Worm (Caenorhabditis elegans): ENCODE results near the gene ttll-11.

DNA sequence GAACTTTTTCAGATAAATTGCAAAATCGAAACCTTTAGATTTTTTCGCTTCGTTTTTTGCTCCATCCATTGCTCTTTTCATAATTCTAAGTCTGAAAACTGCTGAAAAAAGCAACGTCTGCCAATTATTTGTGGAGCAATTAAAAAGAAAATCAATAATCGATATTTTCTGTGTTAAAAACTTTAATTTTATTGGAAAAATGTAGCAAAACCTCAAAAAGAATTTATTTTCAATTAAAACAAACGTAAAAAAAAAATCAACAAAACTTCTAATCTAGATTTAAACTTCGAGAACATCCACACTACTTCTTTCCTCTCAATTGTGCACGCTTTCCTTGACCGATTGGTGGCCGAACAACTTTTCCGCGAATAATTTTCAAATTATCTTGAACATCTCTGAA, 41.8 kb downstream of the ttll-11 start, which contains the start of gene F21D5.5:
- TF ChIP-seq nhr-90 (tag; optimal IDR thresholded peaks at IDR 0.05) (no peak), unc-62 (GFP tag; optimal IDR thresholded peaks at IDR 0.05) (no peak), nfya-1 (tag; optimal IDR thresholded peaks at IDR 0.05; ENCODE audit: borderline replicate concordance, insufficient read depth) (no peak), ama-1 (optimal IDR thresholded peaks at IDR 0.05) (no peak), ama-1 (GFP tag; optimal IDR thresholded peaks at IDR 0.05) (no peak), K12H6.12 (tag; optimal IDR thresholded peaks at IDR 0.05) (no peak)
